Worm (Caenorhabditis elegans) whole organism, mixed stage, embryonic: ENCODE measurements around the gene bmy-1.
A peak's percentile ranks its signal among the peaks of the same experiment; 100 is the strongest.

Experiments used
- M03D4.4 ChIP-seq: sonication (generic microtip); optimal IDR thresholded peaks from 2 replicates; lab custom pipeline; 2017; ENCODE audit warnings: mild to moderate bottlenecking, missing genetic modification characterization, missing compliant biosample characterization
- bed-3 ChIP-seq: fragments of 200-800 bp; sonication (Bioruptor generic); optimal IDR thresholded peaks from 3 replicates; lab custom pipeline; 2018; ENCODE audit warnings: mild to moderate bottlenecking, missing genetic modification characterization, moderate library complexity, missing compliant biosample characterization
- blmp-1 ChIP-seq: fragments of 150-350 bp; optimal IDR thresholded peaks from 2 replicates; lab custom pipeline; 2014; ENCODE audit warnings: missing biosample characterization, missing genetic modification characterization
- ceh-39 ChIP-seq: fragments of 150-350 bp; optimal IDR thresholded peaks from 2 replicates; lab custom pipeline; 2014; ENCODE audit warnings: missing biosample characterization, missing genetic modification characterization
- ceh-43 ChIP-seq: fragments of 200-800 bp; sonication (Bioruptor generic); optimal IDR thresholded peaks from 2 replicates; lab custom pipeline; 2018; ENCODE audit warnings: mild to moderate bottlenecking, missing genetic modification characterization, moderate library complexity, missing compliant biosample characterization
- ceh-83 ChIP-seq: fragments of 200-800 bp; sonication (Bioruptor generic); optimal IDR thresholded peaks from 2 replicates; lab custom pipeline; 2018; ENCODE audit warnings: mild to moderate bottlenecking, missing genetic modification characterization, missing compliant biosample characterization
- ces-1 ChIP-seq: fragments of 150-350 bp; optimal IDR thresholded peaks from 2 replicates; lab custom pipeline; 2014; ENCODE audit warnings: missing biosample characterization, missing genetic modification reagents, missing genetic modification characterization
- cnd-1 ChIP-seq: fragments of 200-800 bp; sonication (Bioruptor generic); optimal IDR thresholded peaks from 2 replicates; lab custom pipeline; 2018; ENCODE audit warnings: mild to moderate bottlenecking, missing genetic modification characterization, missing compliant biosample characterization
- drap-1 ChIP-seq: fragments of 200-800 bp; sonication (Bioruptor generic); optimal IDR thresholded peaks from 3 replicates; lab custom pipeline; 2018; ENCODE audit warnings: mild to moderate bottlenecking, missing genetic modification characterization, missing compliant biosample characterization
- elt-1 ChIP-seq: sonication (generic microtip); optimal IDR thresholded peaks from 2 replicates; lab custom pipeline; 2017; ENCODE audit warnings: missing genetic modification characterization, mild to moderate bottlenecking, missing compliant biosample characterization, antibody characterized with exemption, moderate library complexity, borderline replicate concordance; ENCODE audit not compliant: insufficient read depth
- elt-3 ChIP-seq: fragments of 150-350 bp; optimal IDR thresholded peaks from 2 replicates; lab custom pipeline; 2014; ENCODE audit warnings: missing biosample characterization, missing genetic modification characterization
- flh-1 ChIP-seq: fragments of 200-800 bp; sonication (Bioruptor generic); optimal IDR thresholded peaks from 2 replicates; lab custom pipeline; 2018; ENCODE audit warnings: mild to moderate bottlenecking, missing genetic modification characterization, moderate library complexity, missing compliant biosample characterization
- ham-2 ChIP-seq: fragments of 200-800 bp; sonication (Bioruptor generic); optimal IDR thresholded peaks from 2 replicates; lab custom pipeline; 2018; ENCODE audit warnings: mild to moderate bottlenecking, missing genetic modification characterization, missing compliant biosample characterization
- hlh-1 ChIP-seq: fragments of 150-350 bp; optimal IDR thresholded peaks from 2 replicates; lab custom pipeline; 2014; ENCODE audit warnings: missing biosample characterization, missing genetic modification reagents, missing genetic modification characterization
- lin-13 ChIP-seq: fragments of 150-350 bp; optimal IDR thresholded peaks from 2 replicates; lab custom pipeline; 2014; ENCODE audit warnings: missing biosample characterization, missing genetic modification characterization
- lin-32 ChIP-seq: fragments of 200-800 bp; sonication (Bioruptor generic); optimal IDR thresholded peaks from 2 replicates; lab custom pipeline; 2018; ENCODE audit warnings: mild to moderate bottlenecking, missing genetic modification characterization, missing compliant biosample characterization
- lsy-2 ChIP-seq: fragments of 150-350 bp; optimal IDR thresholded peaks from 2 replicates; lab custom pipeline; 2014; ENCODE audit warnings: missing biosample characterization, missing genetic modification characterization
- mab-5 ChIP-seq: fragments of 150-350 bp; optimal IDR thresholded peaks from 2 replicates; lab custom pipeline; 2014; ENCODE audit warnings: missing biosample characterization, missing genetic modification characterization
- mep-1 ChIP-seq: fragments of 150-350 bp; optimal IDR thresholded peaks from 2 replicates; lab custom pipeline; 2017; ENCODE audit warnings: missing biosample characterization, missing genetic modification reagents, missing genetic modification characterization, inconsistent platforms
- mls-2 ChIP-seq: sonication (generic microtip); optimal IDR thresholded peaks from 2 replicates; lab custom pipeline; 2016; ENCODE audit warnings: mild to moderate bottlenecking, missing genetic modification characterization, moderate library complexity, missing compliant biosample characterization
- nhr-12 ChIP-seq: fragments of 150-350 bp; optimal IDR thresholded peaks from 2 replicates; lab custom pipeline; 2014; ENCODE audit warnings: missing biosample characterization, missing genetic modification characterization
- nhr-2 ChIP-seq: fragments of 150-350 bp; optimal IDR thresholded peaks from 2 replicates; lab custom pipeline; 2014; ENCODE audit warnings: missing biosample characterization, missing genetic modification characterization
- nhr-237 ChIP-seq: fragments of 150-350 bp; optimal IDR thresholded peaks from 2 replicates; lab custom pipeline; 2014; ENCODE audit warnings: missing biosample characterization, missing genetic modification characterization
- nhr-28 ChIP-seq: fragments of 150-350 bp; optimal IDR thresholded peaks from 2 replicates; lab custom pipeline; 2014; ENCODE audit warnings: missing biosample characterization, missing genetic modification characterization
- nhr-76 ChIP-seq: sonication (generic microtip); optimal IDR thresholded peaks from 2 replicates; lab custom pipeline; 2017; ENCODE audit warnings: missing biosample characterization, missing genetic modification characterization
- pha-4 ChIP-seq: fragments of 150-350 bp; optimal IDR thresholded peaks from 2 replicates; lab custom pipeline; 2018; ENCODE audit warnings: missing biosample characterization, missing genetic modification reagents, missing genetic modification characterization
- sem-2 ChIP-seq: fragments of 200-800 bp; sonication (Bioruptor generic); optimal IDR thresholded peaks from 2 replicates; lab custom pipeline; 2018; ENCODE audit warnings: mild to moderate bottlenecking, missing genetic modification characterization, missing compliant biosample characterization
- snpc-4 ChIP-seq: fragments of 150-350 bp; optimal IDR thresholded peaks from 2 replicates; lab custom pipeline; 2014; ENCODE audit warnings: missing biosample characterization, missing genetic modification characterization
- sptf-1 ChIP-seq: sonication (generic microtip); optimal IDR thresholded peaks from 2 replicates; lab custom pipeline; 2017; ENCODE audit warnings: mild to moderate bottlenecking, missing genetic modification characterization, moderate library complexity, missing compliant biosample characterization
- tbx-8 ChIP-seq: fragments of 200-800 bp; sonication (Bioruptor generic); optimal IDR thresholded peaks from 2 replicates; lab custom pipeline; 2018; ENCODE audit warnings: mild to moderate bottlenecking, missing genetic modification characterization, moderate library complexity, missing compliant biosample characterization
- unc-120 ChIP-seq: sonication (generic microtip); optimal IDR thresholded peaks from 2 replicates; lab custom pipeline; 2017; ENCODE audit warnings: missing genetic modification characterization, missing compliant biosample characterization; ENCODE audit not compliant: poor library complexity, severe bottlenecking
- unc-39 ChIP-seq: fragments of 150-350 bp; optimal IDR thresholded peaks from 2 replicates; lab custom pipeline; 2014; ENCODE audit warnings: missing biosample characterization, missing genetic modification characterization
- unc-62 ChIP-seq: fragments of 150-350 bp; optimal IDR thresholded peaks from 2 replicates; lab custom pipeline; 2014; ENCODE audit warnings: missing biosample characterization, missing genetic modification reagents, missing genetic modification characterization
- zip-8 ChIP-seq: fragments of 150-350 bp; optimal IDR thresholded peaks from 2 replicates; lab custom pipeline; 2014; ENCODE audit warnings: missing biosample characterization, missing genetic modification characterization
- ztf-11 ChIP-seq: fragments of 150-350 bp; optimal IDR thresholded peaks from 2 replicates; lab custom pipeline; 2014; ENCODE audit warnings: missing biosample characterization, missing genetic modification characterization

The bmy-1 gene

ce11 chrII:5358137-5358745 lies at the start of gene bmy-1, which contains the start of gene F09E5.11:
TSS of gene bmy-1 (plus strand) at chrII:5358695.
TSS of gene F09E5.11 (minus strand) at chrII:5358187.
- TF ChIP-seq drap-1 (GFP tag; lab: Kevin White, UChicago) (peak; percentile 57), ces-1 (GFP tag; lab: Kevin White, UChicago) (peak; percentile 48), ceh-39 (tag; lab: Kevin White, UChicago) (no peak), pha-4 (tag; lab: Kevin White, UChicago) (peak; percentile 5), M03D4.4 (tag; lab: Kevin White, UChicago) (peak; percentile 3), snpc-4 (tag; lab: Kevin White, UChicago) (no peak), ceh-83 (GFP tag; lab: Kevin White, UChicago) (peak; percentile 43), tbx-8 (no peak), nhr-237 (tag; lab: Kevin White, UChicago) (peak; percentile 31), mep-1 (tag; lab: Kevin White, UChicago) (peak; percentile 67), mls-2 (tag; lab: Kevin White, UChicago) (peak; percentile 56), ztf-11 (tag; lab: Kevin White, UChicago) (peak; percentile 2), sem-2 (GFP tag; lab: Kevin White, UChicago) (no peak), ceh-43 (GFP tag; lab: Kevin White, UChicago) (peak; percentile 4), nhr-28 (tag; lab: Kevin White, UChicago) (no peak), elt-1 (tag; lab: Kevin White, UChicago) (no peak), hlh-1 (peak; percentile 4), bed-3 (GFP tag; lab: Kevin White, UChicago) (no peak), unc-120 (tag; lab: Kevin White, UChicago) (peak; percentile 2), lin-32 (GFP tag; lab: Kevin White, UChicago) (no peak), unc-62 (GFP tag; lab: Kevin White, UChicago) (no peak), nhr-2 (tag; lab: Kevin White, UChicago) (no peak), blmp-1 (tag; lab: Kevin White, UChicago) (no peak), nhr-12 (tag; lab: Kevin White, UChicago) (no peak), lin-13 (tag; lab: Kevin White, UChicago) (peak; percentile 46), unc-39 (no peak), ham-2 (GFP tag; lab: Kevin White, UChicago) (peak; percentile 1), sptf-1 (tag; lab: Kevin White, UChicago) (peak; percentile 79), cnd-1 (tag; lab: Kevin White, UChicago) (peak; percentile 60), zip-8 (no peak), mab-5 (no peak), lsy-2 (tag; lab: Kevin White, UChicago) (peak; percentile 52), flh-1 (GFP tag; lab: Kevin White, UChicago) (no peak), nhr-76 (tag; lab: Kevin White, UChicago) (no peak), elt-3 (tag; lab: Kevin White, UChicago) (no peak)

ce11 chrII:5308961-5309360 lies 49.5 kb upstream of the bmy-1 start:
- TF ChIP-seq elt-3 (tag; lab: Kevin White, UChicago): no peak
- no peak for TF ChIP-seq mep-1 (tag; lab: Kevin White, UChicago)
- TF ChIP-seq lsy-2 (tag; lab: Kevin White, UChicago): no peak
- TF ChIP-seq hlh-1: peak; percentile 72
- TF ChIP-seq tbx-8: no peak
- TF ChIP-seq, all 35 proteins: peak for 1

DNA sequence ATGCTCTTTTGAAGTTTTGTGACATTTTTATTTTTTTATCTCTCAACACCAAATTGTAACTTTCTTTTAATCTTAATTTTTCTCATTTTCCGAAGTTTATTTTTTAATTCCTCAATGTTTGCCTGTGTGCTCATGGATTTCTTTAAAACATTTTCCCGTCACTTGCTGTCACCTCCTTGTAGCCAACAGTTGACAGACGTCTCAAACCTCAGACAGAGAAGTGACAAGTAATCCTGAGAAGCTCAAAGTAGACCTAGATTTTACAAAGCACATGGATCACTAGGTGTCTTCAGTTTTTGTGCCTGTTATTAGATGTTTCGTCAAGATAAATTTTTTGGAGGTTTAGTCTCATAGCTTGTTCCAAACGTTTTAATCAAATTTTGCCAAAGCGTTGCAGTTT lies 48.8 kb upstream of the bmy-1 start:
- TF ChIP-seq sptf-1 (tag; lab: Kevin White, UChicago) (no peak), zip-8 (no peak), pha-4 (tag; lab: Kevin White, UChicago) (no peak), ceh-43 (GFP tag; lab: Kevin White, UChicago) (no peak)

ce11 chrII:5310795-5311194 lies 47.7 kb upstream of the bmy-1 start:
- TF ChIP-seq blmp-1 (tag; lab: Kevin White, UChicago) (no peak), nhr-2 (tag; lab: Kevin White, UChicago) (no peak), nhr-28 (tag; lab: Kevin White, UChicago) (no peak), mep-1 (tag; lab: Kevin White, UChicago) (no peak), pha-4 (tag; lab: Kevin White, UChicago) (no peak), lin-13 (tag; lab: Kevin White, UChicago) (no peak), ceh-43 (GFP tag; lab: Kevin White, UChicago) (no peak), nhr-12 (tag; lab: Kevin White, UChicago) (no peak), ham-2 (GFP tag; lab: Kevin White, UChicago) (no peak), cnd-1 (tag; lab: Kevin White, UChicago) (no peak), unc-39 (no peak), hlh-1 (no peak), nhr-237 (tag; lab: Kevin White, UChicago) (no peak)
- TF ChIP-seq, all 35 proteins: peak for 0
